Fruit fly (Drosophila melanogaster): ENCODE measurements around the gene mtg.

- TF ChIP-seq Gug (GFP tag; IDR thresholded peaks at IDR 0.05) (no peak), crol (GFP tag; IDR thresholded peaks at IDR 0.05) (no peak), Dip2 (GFP tag; IDR thresholded peaks at IDR 0.05) (no peak), jing (GFP tag; optimal IDR thresholded peaks at IDR 0.05) (no peak)
Measured at dm6 chr3R:8287697-8288096, 37.4 kb downstream of the mtg start, which contains the start of gene Nazo.

Data from whole organism, embryonic.